Worm (Caenorhabditis elegans) whole organism, young adult: ENCODE results near the gene srh-240.

Experiments used
- C06A6.2 ChIP-seq: fragments of 200-800 bp; sonication (Bioruptor generic); conservative IDR thresholded peaks from 2 replicates; pipeline ENCODE4 v1.3.6; 2022; ENCODE audit warnings: missing genetic modification characterization, missing compliant biosample characterization
- F37B4.10 ChIP-seq: fragments of 200-800 bp; sonication (Bioruptor generic); IDR thresholded peaks from 2 replicates; pipeline ENCODE4 v1.3.6; 2022; ENCODE audit warnings: missing genetic modification characterization, missing compliant biosample characterization
- F39B2.1 ChIP-seq: fragments of 200-800 bp; sonication (Bioruptor generic); IDR thresholded peaks from 2 replicates; pipeline ENCODE4 v1.3.6; 2022; ENCODE audit warnings: missing genetic modification reagents, missing genetic modification characterization, missing compliant biosample characterization
- F52B5.7 ChIP-seq: sonication (generic microtip); optimal IDR thresholded peaks from 2 replicates; lab custom pipeline; 2016; ENCODE audit warnings: mild to moderate bottlenecking, missing genetic modification characterization, missing compliant biosample characterization
- F57A8.1 ChIP-seq: fragments of 200-800 bp; sonication (Bioruptor generic); optimal IDR thresholded peaks from 2 replicates; lab custom pipeline; 2018; ENCODE audit warnings: mild to moderate bottlenecking, missing genetic modification characterization, moderate library complexity, missing compliant biosample characterization
- K11D2.4 ChIP-seq: fragments of 200-800 bp; sonication (Bioruptor generic); IDR thresholded peaks from 2 replicates; pipeline ENCODE4 v1.3.6; 2022; ENCODE audit warnings: missing genetic modification reagents, missing genetic modification characterization, missing compliant biosample characterization
- K12H6.12 ChIP-seq: fragments of 200-800 bp; sonication (Bioruptor generic); optimal IDR thresholded peaks from 2 replicates; lab custom pipeline; 2018; ENCODE audit warnings: mild to moderate bottlenecking, missing genetic modification characterization, missing compliant biosample characterization
- T07F8.4 ChIP-seq: sonication (generic microtip); optimal IDR thresholded peaks from 2 replicates; lab custom pipeline; 2016; ENCODE audit warnings: mild to moderate bottlenecking, missing genetic modification characterization, moderate library complexity, missing compliant biosample characterization
- Y56A3A.18 ChIP-seq: fragments of 200-800 bp; sonication (Bioruptor generic); IDR thresholded peaks from 2 replicates; pipeline ENCODE4 v1.3.6; 2022; ENCODE audit warnings: missing genetic modification reagents, missing genetic modification characterization, missing compliant biosample characterization
- Y79H2A.3 ChIP-seq: fragments of 200-800 bp; sonication (Bioruptor generic); conservative IDR thresholded peaks from 2 replicates; pipeline ENCODE4 v1.3.6; 2022; ENCODE audit warnings: missing genetic modification reagents, missing genetic modification characterization, missing compliant biosample characterization
- akir-1 ChIP-seq: fragments of 200-800 bp; sonication (Bioruptor generic); optimal IDR thresholded peaks from 2 replicates; lab custom pipeline; 2018; ENCODE audit warnings: mild to moderate bottlenecking, missing genetic modification characterization, moderate library complexity, missing compliant biosample characterization
- atf-7 ChIP-seq: sonication (generic microtip); optimal IDR thresholded peaks from 2 replicates; lab custom pipeline; 2017; ENCODE audit warnings: mild to moderate bottlenecking, missing genetic modification characterization, missing compliant biosample characterization
- ccch-3 ChIP-seq: fragments of 200-800 bp; sonication (Bioruptor generic); optimal IDR thresholded peaks from 2 replicates; lab custom pipeline; 2018; ENCODE audit warnings: mild to moderate bottlenecking, missing genetic modification characterization, missing compliant biosample characterization
- cebp-2 ChIP-seq: fragments of 200-800 bp; sonication (Bioruptor generic); IDR thresholded peaks from 2 replicates; pipeline ENCODE4 v1.3.6; 2022; ENCODE audit warnings: missing genetic modification characterization, missing compliant biosample characterization
- ceh-79 ChIP-seq: sonication (generic microtip); optimal IDR thresholded peaks from 2 replicates; lab custom pipeline; 2017; ENCODE audit warnings: mild to moderate bottlenecking, missing genetic modification characterization, missing compliant biosample characterization
- ceh-91 ChIP-seq: fragments of 200-800 bp; sonication (Bioruptor generic); IDR thresholded peaks from 2 replicates; pipeline ENCODE4 v1.3.6; 2022; ENCODE audit warnings: missing genetic modification reagents, missing genetic modification characterization, missing compliant biosample characterization
- chd-7 ChIP-seq: sonication (generic microtip); optimal IDR thresholded peaks from 2 replicates; lab custom pipeline; 2016; ENCODE audit warnings: mild to moderate bottlenecking, missing genetic modification characterization, moderate library complexity, missing compliant biosample characterization
- dpl-1 ChIP-seq: fragments of 150-350 bp; optimal IDR thresholded peaks from 2 replicates; lab custom pipeline; 2014; ENCODE audit warnings: missing biosample characterization, missing genetic modification reagents, missing genetic modification characterization
- egl-44 ChIP-seq: fragments of 200-800 bp; sonication (Bioruptor generic); IDR thresholded peaks from 2 replicates; pipeline ENCODE4 v1.3.6; 2022; ENCODE audit warnings: missing genetic modification reagents, missing genetic modification characterization, missing compliant biosample characterization
- hmg-20 ChIP-seq: fragments of 200-800 bp; sonication (Bioruptor generic); IDR thresholded peaks from 2 replicates; pipeline ENCODE4 v1.3.6; 2022; ENCODE audit warnings: missing genetic modification reagents, missing genetic modification characterization, missing compliant biosample characterization
- hsf-1 ChIP-seq: fragments of 200-800 bp; sonication (Bioruptor generic); IDR thresholded peaks from 2 replicates; pipeline ENCODE4 v1.3.6; 2022; ENCODE audit warnings: missing genetic modification reagents, missing genetic modification characterization, missing compliant biosample characterization
- let-607 ChIP-seq, 2 experiments: fragments of 200-800 bp in 1 of 2; sonication (Bioruptor generic) in 1 of 2; sonication (generic microtip) in 1 of 2; optimal IDR thresholded peaks; 2 replicates each; lab custom pipeline; 2016 to 2018; ENCODE audit warnings: mild to moderate bottlenecking in 2 of 2, missing compliant biosample characterization in 2 of 2, missing genetic modification characterization in 2 of 2, moderate library complexity in 2 of 2, missing genotype in 1 of 2
- lin-26 ChIP-seq: fragments of 200-800 bp; sonication (Bioruptor generic); IDR thresholded peaks from 2 replicates; pipeline ENCODE4 v1.3.6; 2022; ENCODE audit warnings: missing genetic modification reagents, missing genetic modification characterization, missing compliant biosample characterization
- lin-40 ChIP-seq: sonication (generic microtip); optimal IDR thresholded peaks from 2 replicates; lab custom pipeline; 2016; ENCODE audit warnings: missing genetic modification characterization, mild to moderate bottlenecking, missing compliant biosample characterization, missing genotype, missing genetic modification reagents
- madf-10 ChIP-seq: sonication (generic microtip); optimal IDR thresholded peaks from 2 replicates; lab custom pipeline; 2016; ENCODE audit warnings: mild to moderate bottlenecking, missing genetic modification characterization, missing compliant biosample characterization
- mcd-1 ChIP-seq: fragments of 200-800 bp; sonication (Bioruptor generic); IDR thresholded peaks from 2 replicates; pipeline ENCODE4 v1.3.6; 2022; ENCODE audit warnings: missing genetic modification reagents, missing genetic modification characterization, missing compliant biosample characterization
- mel-28 ChIP-seq: sonication (generic microtip); optimal IDR thresholded peaks from 2 replicates; lab custom pipeline; 2016; ENCODE audit warnings: borderline replicate concordance, mild to moderate bottlenecking, missing genetic modification characterization, missing compliant biosample characterization
- mes-4 ChIP-seq: sonication (generic microtip); optimal IDR thresholded peaks from 2 replicates; lab custom pipeline; 2016; ENCODE audit warnings: missing genotype, missing genetic modification characterization, missing compliant biosample characterization
- mxl-1 ChIP-seq: sonication (generic microtip); optimal IDR thresholded peaks from 2 replicates; lab custom pipeline; 2016; ENCODE audit warnings: missing genetic modification characterization, missing compliant biosample characterization
- nfya-1 ChIP-seq: sonication (generic microtip); optimal IDR thresholded peaks from 2 replicates; lab custom pipeline; 2017; ENCODE audit warnings: antibody characterized with exemption, missing compliant biosample characterization, missing genetic modification characterization, borderline replicate concordance; ENCODE audit not compliant: insufficient read depth
- nhr-80 ChIP-seq: sonication (generic microtip); optimal IDR thresholded peaks from 2 replicates; lab custom pipeline; 2016; ENCODE audit warnings: missing genetic modification characterization, missing compliant biosample characterization
- nhr-90 ChIP-seq: sonication (generic microtip); optimal IDR thresholded peaks from 2 replicates; lab custom pipeline; 2016; ENCODE audit warnings: missing genotype, mild to moderate bottlenecking, missing genetic modification characterization, missing compliant biosample characterization
- rcor-1 ChIP-seq: fragments of 200-800 bp; sonication (Bioruptor generic); IDR thresholded peaks from 2 replicates; pipeline ENCODE4 v1.3.6; 2022; ENCODE audit warnings: missing genetic modification reagents, missing genetic modification characterization, missing compliant biosample characterization
- rec-8 ChIP-seq, 2 experiments: sonication (generic microtip); optimal IDR thresholded peaks; 2 replicates each; lab custom pipeline; 2016; ENCODE audit warnings: mild to moderate bottlenecking in 2 of 2, missing genetic modification characterization in 2 of 2, missing genetic modification reagents in 2 of 2, missing genotype in 2 of 2, missing biosample characterization in 1 of 2, missing compliant biosample characterization in 1 of 2, moderate library complexity in 1 of 2
- sdz-38 ChIP-seq: sonication (generic microtip); optimal IDR thresholded peaks from 2 replicates; lab custom pipeline; 2016; ENCODE audit warnings: missing genotype, missing genetic modification characterization, missing compliant biosample characterization
- snpc-4 ChIP-seq, 5 experiments: fragments of 150-350 bp in 1 of 5; sonication (generic microtip) in 4 of 5; optimal IDR thresholded peaks; 2 replicates each; lab custom pipeline; 2014 to 2018; ENCODE audit warnings: missing genetic modification characterization in 5 of 5, missing biosample characterization in 3 of 5, antibody characterized with exemption in 2 of 5, mild to moderate bottlenecking in 2 of 5, missing compliant biosample characterization in 2 of 5, missing genotype in 2 of 5, moderate library complexity in 2 of 5, missing genetic modification reagents in 1 of 5
- sptf-2 ChIP-seq: fragments of 200-800 bp; sonication (Bioruptor generic); optimal IDR thresholded peaks from 2 replicates; lab custom pipeline; 2018; ENCODE audit warnings: mild to moderate bottlenecking, missing genetic modification characterization, missing compliant biosample characterization
- unc-62 ChIP-seq: fragments of 150-350 bp; optimal IDR thresholded peaks from 2 replicates; lab custom pipeline; 2014; ENCODE audit warnings: missing biosample characterization, missing genetic modification reagents, missing genetic modification characterization
- xnd-1 ChIP-seq: sonication (generic microtip); optimal IDR thresholded peaks from 2 replicates; lab custom pipeline; 2016; ENCODE audit warnings: missing genotype, missing genetic modification reagents, missing genetic modification characterization, missing compliant biosample characterization
- zim-3 ChIP-seq: sonication (generic microtip); optimal IDR thresholded peaks from 2 replicates; lab custom pipeline; 2017; ENCODE audit warnings: mild to moderate bottlenecking, missing genetic modification characterization, moderate library complexity, missing compliant biosample characterization
- ztf-22 ChIP-seq: fragments of 200-800 bp; sonication (Bioruptor generic); optimal IDR thresholded peaks from 2 replicates; lab custom pipeline; 2018; ENCODE audit warnings: mild to moderate bottlenecking, missing genetic modification characterization, moderate library complexity, missing compliant biosample characterization
- ztf-3 ChIP-seq: fragments of 200-800 bp; sonication (Bioruptor generic); optimal IDR thresholded peaks from 2 replicates; lab custom pipeline; 2018; ENCODE audit warnings: mild to moderate bottlenecking, missing genetic modification characterization, missing compliant biosample characterization

The srh-240 gene

DNA sequence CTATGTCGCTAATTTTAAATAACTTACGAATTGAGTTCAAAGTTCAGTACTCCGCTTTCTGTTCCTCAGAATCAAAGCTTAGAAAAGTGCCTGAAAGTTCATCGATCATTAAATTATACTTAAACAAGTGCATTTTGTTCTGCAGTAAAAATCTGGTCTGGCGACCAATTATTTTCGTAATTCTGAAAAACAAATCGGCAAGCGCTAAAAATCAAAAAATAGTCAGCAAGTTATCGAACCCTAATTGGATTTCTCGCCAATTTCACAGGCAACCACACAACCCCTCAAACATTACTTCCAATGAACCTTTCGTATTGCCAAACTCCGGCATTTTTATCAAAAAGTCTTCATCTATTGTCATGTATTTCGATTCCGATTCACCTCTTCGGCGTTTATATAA, 2.0 kb upstream of the srh-240 start, which contains the start of gene srh-272:
TSS of gene srh-272 (plus strand) at position 301 of the 400 bp plus-strand sequence.
- TF ChIP-seq unc-62 (no peak), ccch-3 (GFP tag; lab: Kevin White, UChicago) (no peak), ceh-79 (no peak), egl-44 (GFP tag; lab: Robert Waterston, UW) (no peak), ztf-3 (GFP tag; lab: Kevin White, UChicago) (no peak), K11D2.4 (no peak), nhr-80 (tag; lab: Kevin White, UChicago) (no peak)

- TF ChIP-seq F39B2.1 (GFP tag; lab: Robert Waterston, UW): no peak
- no peak for TF ChIP-seq akir-1 (GFP tag; lab: Kevin White, UChicago)
- TF ChIP-seq lin-40: no peak
- TF ChIP-seq dpl-1 (GFP tag; lab: Kevin White, UChicago): no peak
- TF ChIP-seq zim-3: no peak
- TF ChIP-seq nfya-1 (tag; lab: Kevin White, UChicago): no peak
- TF ChIP-seq mes-4 (tag; lab: Kevin White, UChicago): no peak
- no peak for TF ChIP-seq Y79H2A.3 (GFP tag; lab: Robert Waterston, UW)
- TF ChIP-seq F57A8.1: no peak
- no peak for TF ChIP-seq nhr-90 (tag; lab: Kevin White, UChicago)
- TF ChIP-seq lin-26: no peak
- no peak for TF ChIP-seq mel-28 (tag; lab: Kevin White, UChicago)
- TF ChIP-seq mxl-1: no peak
- TF ChIP-seq sptf-2: no peak
- TF ChIP-seq xnd-1: no peak
- TF ChIP-seq nhr-80 (tag; lab: Kevin White, UChicago): no peak
- no peak for TF ChIP-seq let-607 (tag; optimal IDR thresholded peaks at IDR 0.05; lab: Kevin White, UChicago)
- no peak for TF ChIP-seq T07F8.4 (tag; lab: Kevin White, UChicago)
- no peak for TF ChIP-seq snpc-4 (GFP tag; optimal IDR thresholded peaks at IDR 0.05; lab: Kevin White, UChicago)
- TF ChIP-seq snpc-4 (tag; optimal IDR thresholded peaks at IDR 0.05; lab: Kevin White, UChicago): no peak
- no peak for TF ChIP-seq F52B5.7 (tag; lab: Kevin White, UChicago)
Observed at ce11 chrV:2869503-2869902, 4.5 kb downstream of the srh-240 start, which contains the start of gene srh-241. TSS of gene srh-241 (minus strand) at chrV:2869603.

- TF ChIP-seq C06A6.2 (GFP tag; lab: Robert Waterston, UW) (no peak), ceh-91 (GFP tag; lab: Robert Waterston, UW) (no peak), sdz-38 (tag; lab: Kevin White, UChicago) (no peak), dpl-1 (GFP tag; lab: Kevin White, UChicago) (no peak), rec-8 (tag; optimal IDR thresholded peaks at IDR 0.05; lab: Kevin White, UChicago) (no peak), cebp-2 (no peak), K12H6.12 (no peak)
Observed at ce11 chrV:2870127-2870526, 5.1 kb downstream of the srh-240 start, which contains the start of gene srh-243. TSS of gene srh-243 (plus strand) at chrV:2870427.

DNA sequence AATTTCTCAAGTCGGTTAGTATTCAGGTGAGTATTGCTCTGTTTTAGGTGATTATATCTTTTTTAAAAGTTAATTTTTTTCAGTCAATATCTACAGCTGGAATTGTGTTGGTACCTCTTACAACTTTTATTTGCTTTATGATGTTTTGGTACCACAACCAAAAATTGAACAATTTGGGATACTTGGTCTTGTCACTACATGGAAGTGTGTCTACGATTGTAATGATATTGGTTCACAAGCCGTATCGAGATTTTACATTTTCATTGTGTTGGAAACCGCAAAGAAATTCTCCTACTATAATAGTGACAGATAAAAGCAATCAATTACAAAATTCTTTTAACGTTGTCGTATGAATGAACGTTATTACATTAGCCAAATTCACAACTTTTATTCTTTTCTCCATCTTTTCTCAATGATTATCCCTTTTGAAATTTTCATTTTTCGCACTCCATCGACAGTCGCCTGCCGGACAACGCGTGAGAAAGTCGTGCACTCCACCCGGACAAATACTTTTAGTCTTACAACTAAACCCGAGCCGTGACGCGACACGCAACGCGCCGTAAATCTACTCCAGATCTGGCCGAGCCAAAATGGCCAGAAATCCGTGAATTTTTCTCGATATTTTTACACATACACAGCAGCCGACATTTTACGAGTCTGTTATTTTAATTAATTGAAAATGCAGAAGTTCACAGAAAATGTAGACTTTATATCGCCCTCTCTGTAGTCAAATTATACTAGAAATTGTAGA, 6.9 kb downstream of the srh-240 start:
- TF ChIP-seq ztf-22 (GFP tag; lab: Kevin White, UChicago) (peak; percentile 50), ceh-91 (GFP tag; lab: Robert Waterston, UW) (no peak), mcd-1 (GFP tag; lab: Robert Waterston, UW) (no peak), snpc-4 (GFP tag; optimal IDR thresholded peaks at IDR 0.05; lab: Kevin White, UChicago) (no peak), snpc-4 (tag; optimal IDR thresholded peaks at IDR 0.05; lab: Kevin White, UChicago) (peak in 2 of 4 experiments; percentile 7 to 86), madf-10 (tag; lab: Kevin White, UChicago) (peak; percentile 29), zim-3 (no peak), chd-7 (tag; lab: Kevin White, UChicago) (peak; percentile 54), atf-7 (tag; lab: Kevin White, UChicago) (peak; percentile 11), hmg-20 (GFP tag; lab: Robert Waterston, UW) (no peak), nhr-80 (tag; lab: Kevin White, UChicago) (peak; percentile 69), nhr-90 (tag; lab: Kevin White, UChicago) (peak; percentile 62), Y56A3A.18 (GFP tag; lab: Robert Waterston, UW) (peak; percentile 16; the same call in 1 of the 2 replicates), rcor-1 (no peak), F37B4.10 (peak; percentile 98), hsf-1 (GFP tag; lab: Robert Waterston, UW) (peak; percentile 40; the same call in 1 of the 2 replicates)
